Fruit fly (Drosophila melanogaster) whole organism, prepupa: ENCODE results near the gene for.

Experiments
- CG7368 ChIP-seq: fragments of 200-800 bp; sonication (Bioruptor generic); optimal IDR thresholded peaks from 3 replicates; lab custom pipeline; 2016; ENCODE audit warnings: missing biosample characterization, missing genetic modification characterization
- Ets96B ChIP-seq: fragments of 200-800 bp; optimal IDR thresholded peaks from 2 replicates; lab custom pipeline; 2019; ENCODE audit warnings: missing biosample characterization, mild to moderate bottlenecking, missing genetic modification characterization, moderate library complexity
- Smox ChIP-seq: fragments of 200-800 bp; sonication (Bioruptor generic); optimal IDR thresholded peaks from 3 replicates; lab custom pipeline; 2016; ENCODE audit warnings: missing biosample characterization, missing genetic modification characterization
- acj6 ChIP-seq: fragments of 200-800 bp; sonication (Bioruptor generic); optimal IDR thresholded peaks from 3 replicates; lab custom pipeline; 2016; ENCODE audit warnings: missing biosample characterization, missing genetic modification characterization
- svp ChIP-seq: fragments of 200-800 bp; sonication (Bioruptor generic); peaks from one replicate; lab custom pipeline; 2016; ENCODE audit warnings: missing biosample characterization, missing genetic modification characterization

- TF ChIP-seq Ets96B (tag; lab: Kevin White, UChicago) (no peak), CG7368 (no peak), svp (no peak), acj6 (GFP tag; lab: Kevin White, UChicago) (no peak), Smox (GFP tag; lab: Kevin White, UChicago) (no peak)
These were observed 38.2 kb upstream of the for start, which contains the start of gene CG43165 for dm6 chr2L:3694920-3695319.
